Worm (Caenorhabditis elegans) whole organism, young adult: ENCODE data around the gene fut-8.

Source experiments
- D2030.7 ChIP-seq: fragments of 200-800 bp; sonication (Bioruptor generic); IDR thresholded peaks from 2 replicates; pipeline ENCODE4 v1.3.6; 2022; ENCODE audit warnings: missing genetic modification reagents, missing genetic modification characterization, missing compliant biosample characterization
- F33H1.4 ChIP-seq: fragments of 200-800 bp; sonication (Bioruptor generic); IDR thresholded peaks from 2 replicates; pipeline ENCODE4 v1.3.6; 2022; ENCODE audit warnings: missing genetic modification reagents, missing genetic modification characterization, missing compliant biosample characterization
- F37B4.10 ChIP-seq: fragments of 200-800 bp; sonication (Bioruptor generic); IDR thresholded peaks from 2 replicates; pipeline ENCODE4 v1.3.6; 2022; ENCODE audit warnings: missing genetic modification characterization, missing compliant biosample characterization
- T26A5.8 ChIP-seq: sonication (generic microtip); optimal IDR thresholded peaks from 2 replicates; lab custom pipeline; 2016; ENCODE audit warnings: missing genetic modification characterization, missing compliant biosample characterization
- aptf-2 ChIP-seq: fragments of 200-800 bp; sonication (Bioruptor generic); conservative IDR thresholded peaks from 2 replicates; pipeline ENCODE4 v1.3.6; 2022; ENCODE audit warnings: missing genetic modification reagents, missing genetic modification characterization, missing compliant biosample characterization
- aptf-3 ChIP-seq: fragments of 200-800 bp; sonication (Bioruptor generic); IDR thresholded peaks from 2 replicates; pipeline ENCODE4 v1.3.6; 2022; ENCODE audit warnings: missing genetic modification characterization, missing compliant biosample characterization
- efl-1 ChIP-seq: fragments of 150-350 bp; optimal IDR thresholded peaks from 2 replicates; lab custom pipeline; 2014; ENCODE audit warnings: missing biosample characterization, missing genetic modification reagents, missing genetic modification characterization
- egrh-3 ChIP-seq: fragments of 200-800 bp; sonication (Bioruptor generic); IDR thresholded peaks from 2 replicates; pipeline ENCODE4 v1.3.6; 2022; ENCODE audit warnings: missing genetic modification reagents, missing genetic modification characterization, missing compliant biosample characterization
- hmg-1.2 ChIP-seq: fragments of 200-800 bp; sonication (Bioruptor generic); IDR thresholded peaks from 2 replicates; pipeline ENCODE4 v1.3.6; 2022; ENCODE audit warnings: missing genetic modification reagents, missing genetic modification characterization, missing compliant biosample characterization
- lag-1 ChIP-seq: fragments of 200-800 bp; sonication (Bioruptor generic); IDR thresholded peaks from 2 replicates; pipeline ENCODE4 v1.3.6; 2022; ENCODE audit warnings: missing genetic modification reagents, missing genetic modification characterization, missing compliant biosample characterization
- lin-26 ChIP-seq: fragments of 200-800 bp; sonication (Bioruptor generic); IDR thresholded peaks from 2 replicates; pipeline ENCODE4 v1.3.6; 2022; ENCODE audit warnings: missing genetic modification reagents, missing genetic modification characterization, missing compliant biosample characterization
- lin-35 ChIP-seq, 3 experiments: fragments of 150-350 bp in 2 of 3; sonication (generic microtip) in 1 of 3; optimal IDR thresholded peaks; 2 replicates each; lab custom pipeline; 2014 to 2018; ENCODE audit warnings: missing biosample characterization in 3 of 3, missing genetic modification characterization in 3 of 3, missing genetic modification reagents in 3 of 3
- lin-40 ChIP-seq: sonication (generic microtip); optimal IDR thresholded peaks from 2 replicates; lab custom pipeline; 2016; ENCODE audit warnings: missing genetic modification characterization, mild to moderate bottlenecking, missing compliant biosample characterization, missing genotype, missing genetic modification reagents
- lsy-27 ChIP-seq: sonication (generic microtip); optimal IDR thresholded peaks from 2 replicates; lab custom pipeline; 2017; ENCODE audit warnings: missing genetic modification characterization, mild to moderate bottlenecking, missing compliant biosample characterization, antibody characterized with exemption, missing genotype, borderline replicate concordance; ENCODE audit not compliant: insufficient read depth
- madf-3 ChIP-seq: fragments of 200-800 bp; sonication (Bioruptor generic); IDR thresholded peaks from 2 replicates; pipeline ENCODE4 v1.3.6; 2022; ENCODE audit warnings: missing genetic modification reagents, missing genetic modification characterization, missing compliant biosample characterization
- madf-6 ChIP-seq: fragments of 200-800 bp; sonication (Bioruptor generic); IDR thresholded peaks from 2 replicates; pipeline ENCODE4 v1.3.6; 2022; ENCODE audit warnings: missing genetic modification reagents, missing genetic modification characterization, missing compliant biosample characterization
- mcd-1 ChIP-seq: fragments of 200-800 bp; sonication (Bioruptor generic); IDR thresholded peaks from 2 replicates; pipeline ENCODE4 v1.3.6; 2022; ENCODE audit warnings: missing genetic modification reagents, missing genetic modification characterization, missing compliant biosample characterization
- nhr-120 ChIP-seq: fragments of 200-800 bp; sonication (Bioruptor generic); IDR thresholded peaks from 2 replicates; pipeline ENCODE4 v1.3.6; 2022; ENCODE audit warnings: missing genetic modification characterization, missing compliant biosample characterization
- nhr-179 ChIP-seq: sonication (generic microtip); optimal IDR thresholded peaks from 2 replicates; lab custom pipeline; 2016; ENCODE audit warnings: mild to moderate bottlenecking, missing genetic modification characterization, missing compliant biosample characterization
- snpc-3.4 ChIP-seq: sonication (generic microtip); optimal IDR thresholded peaks from 2 replicates; lab custom pipeline; 2017; ENCODE audit warnings: missing genetic modification characterization, mild to moderate bottlenecking, missing compliant biosample characterization, antibody characterized with exemption, moderate library complexity, missing genotype, missing genetic modification reagents
- snpc-4 ChIP-seq, 5 experiments: fragments of 150-350 bp in 1 of 5; sonication (generic microtip) in 4 of 5; optimal IDR thresholded peaks; 2 replicates each; lab custom pipeline; 2014 to 2018; ENCODE audit warnings: missing genetic modification characterization in 5 of 5, missing biosample characterization in 3 of 5, antibody characterized with exemption in 2 of 5, mild to moderate bottlenecking in 2 of 5, missing compliant biosample characterization in 2 of 5, missing genotype in 2 of 5, moderate library complexity in 2 of 5, missing genetic modification reagents in 1 of 5
- somi-1 ChIP-seq: fragments of 200-800 bp; sonication (Bioruptor generic); optimal IDR thresholded peaks from 2 replicates; lab custom pipeline; 2018; ENCODE audit warnings: mild to moderate bottlenecking, missing genetic modification characterization, missing compliant biosample characterization
- tlf-1 ChIP-seq: fragments of 200-800 bp; sonication (Bioruptor generic); optimal IDR thresholded peaks from 2 replicates; lab custom pipeline; 2018; ENCODE audit warnings: mild to moderate bottlenecking, missing genetic modification characterization, missing compliant biosample characterization
- zfh-2 ChIP-seq: fragments of 200-800 bp; sonication (Bioruptor generic); conservative IDR thresholded peaks from 2 replicates; pipeline ENCODE4 v1.3.6; 2022; ENCODE audit warnings: missing genetic modification reagents, missing genetic modification characterization, missing compliant biosample characterization
- zim-3 ChIP-seq: sonication (generic microtip); optimal IDR thresholded peaks from 2 replicates; lab custom pipeline; 2017; ENCODE audit warnings: mild to moderate bottlenecking, missing genetic modification characterization, moderate library complexity, missing compliant biosample characterization
- ztf-28 ChIP-seq: fragments of 200-800 bp; sonication (Bioruptor generic); IDR thresholded peaks from 2 replicates; pipeline ENCODE4 v1.3.6; 2022; ENCODE audit warnings: missing genetic modification reagents, missing genetic modification characterization, missing compliant biosample characterization

Gene fut-8

DNA sequence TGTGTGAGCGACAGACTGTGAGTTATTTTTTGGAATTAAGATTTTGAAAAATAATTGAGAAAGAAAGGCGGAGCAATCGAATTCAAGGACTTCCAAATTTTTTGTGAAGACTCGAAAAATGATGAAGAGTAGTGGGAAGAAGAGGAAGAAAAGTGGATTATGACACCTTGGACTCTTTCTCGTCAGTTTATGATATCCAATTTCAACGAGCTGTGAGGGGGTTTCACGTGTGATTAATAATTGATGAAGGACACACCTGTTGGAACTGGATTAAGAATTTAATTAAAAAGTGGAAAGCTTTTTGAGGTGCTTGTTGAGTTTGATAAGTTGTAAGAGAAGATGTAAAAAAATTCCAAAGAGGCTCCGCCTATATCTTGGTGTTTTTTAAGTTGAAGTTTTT lies at the start of gene fut-8:
TSS of gene fut-8 (minus strand) at position 101 of the 400 bp plus-strand sequence.
- TF ChIP-seq T26A5.8 (tag; lab: Kevin White, UChicago) (no peak), D2030.7 (GFP tag; lab: Robert Waterston, UW) (no peak), F37B4.10 (no peak), madf-3 (no peak), egrh-3 (no peak), somi-1 (GFP tag; lab: Kevin White, UChicago) (no peak), snpc-3.4 (no peak), lag-1 (GFP tag; lab: Robert Waterston, UW) (no peak), lin-35 (GFP tag; optimal IDR thresholded peaks at IDR 0.05; lab: Kevin White, UChicago) (no peak), F33H1.4 (GFP tag; lab: Robert Waterston, UW) (no peak), nhr-120 (no peak), snpc-4 (GFP tag; optimal IDR thresholded peaks at IDR 0.05; lab: Kevin White, UChicago) (no peak), snpc-4 (tag; optimal IDR thresholded peaks at IDR 0.05; lab: Kevin White, UChicago) (no peak), lin-40 (tag; lab: Kevin White, UChicago) (no peak), efl-1 (GFP tag; lab: Kevin White, UChicago) (no peak), madf-6 (GFP tag; lab: Robert Waterston, UW) (no peak), mcd-1 (GFP tag; lab: Robert Waterston, UW) (no peak), zim-3 (tag; lab: Kevin White, UChicago) (no peak)
- TF ChIP-seq, all 124 proteins: peak for 0

- peak; percentile 82 for TF ChIP-seq aptf-2
- TF ChIP-seq aptf-3 (GFP tag; lab: Robert Waterston, UW) = peak; percentile 52; the same call in 1 of the 2 replicates
- TF ChIP-seq, all 124 proteins: peak for 2; not testable (repeated sequence) for 122
These were observed 49.6 kb upstream of the fut-8 start for ce11 chrV:6039911-6040310.

ce11 chrV:6038405-6039151 lies 48.3 kb upstream of the fut-8 start, which contains the start of gene F29G9.1:
Gene F29G9.1 (plus strand): TSS chrV:6039101.
- TF ChIP-seq aptf-2 (peak; percentile 97), lin-26 (GFP tag; lab: Robert Waterston, UW) (0 out of 2 replicates have a peak, but pooled peaks have one; percentile 20), hmg-1.2 (GFP tag; lab: Robert Waterston, UW) (peak; percentile 74), zfh-2 (GFP tag; lab: Robert Waterston, UW) (0 out of 2 replicates have a peak, but pooled peaks have one; percentile 28), aptf-3 (GFP tag; lab: Robert Waterston, UW) (0 out of 2 replicates have a peak, but pooled peaks have one; percentile 25)

DNA sequence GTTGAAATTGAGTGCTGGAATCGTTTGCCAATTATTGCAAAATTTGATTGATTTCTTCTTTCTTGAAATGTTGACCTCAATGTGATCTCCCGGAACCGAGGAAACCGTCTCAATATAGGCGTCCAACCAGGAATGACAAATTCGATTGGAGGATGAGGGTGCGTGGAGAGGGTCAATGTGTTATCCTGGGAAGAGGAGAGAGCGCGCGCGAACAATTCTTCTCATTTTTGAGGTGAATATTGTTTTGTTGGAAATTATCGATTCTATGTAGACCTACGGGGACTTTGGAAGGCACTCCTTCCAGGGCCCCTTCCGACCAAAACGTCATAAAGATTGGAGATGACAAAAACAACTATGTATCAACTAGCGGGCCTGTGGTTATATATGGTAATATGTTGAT lies 46.3 kb upstream of the fut-8 start:
- peak; percentile 66; the same call in 1 of the 2 replicates for TF ChIP-seq madf-6 (GFP tag; lab: Robert Waterston, UW)
- TF ChIP-seq nhr-179 (tag; lab: Kevin White, UChicago) = no peak
- TF ChIP-seq efl-1 (GFP tag; lab: Kevin White, UChicago) = peak; percentile 42
- TF ChIP-seq aptf-2 = peak; percentile 95
- TF ChIP-seq tlf-1 (GFP tag; lab: Kevin White, UChicago) = no peak
- TF ChIP-seq aptf-3 (GFP tag; lab: Robert Waterston, UW) = peak; percentile 69; the same call in 1 of the 2 replicates
- no peak for TF ChIP-seq lsy-27 (tag; lab: Kevin White, UChicago)

ce11 chrV:6034714-6035113 lies 44.4 kb upstream of the fut-8 start, which contains the start of gene dhs-17:
Gene dhs-17 (minus strand): TSS chrV:6034814.
- no peak for TF ChIP-seq ztf-28 (GFP tag; lab: Robert Waterston, UW)
- peak; percentile 45; the same call in 1 of the 2 replicates for TF ChIP-seq madf-6 (GFP tag; lab: Robert Waterston, UW)
- peak; percentile 79; the same call in 1 of the 2 replicates for TF ChIP-seq aptf-2
